Worm (Caenorhabditis elegans): ENCODE data around the gene col-142.

Gene col-142

ce11 chrV:6879490-6879889, 48.5 kb downstream of the col-142 start (continued):
- no peak for TF ChIP-seq Y53G8AR.9 (GFP tag; conservative IDR thresholded peaks at IDR 0.05)
- TF ChIP-seq tbx-9 (tag; optimal IDR thresholded peaks at IDR 0.05; ENCODE audit: borderline replicate concordance), result no peak
- TF ChIP-seq sea-2 (GFP tag; IDR thresholded peaks at IDR 0.05), result no peak
- TF ChIP-seq madf-10 (tag; optimal IDR thresholded peaks at IDR 0.05), result peak; percentile 44
- no peak for TF ChIP-seq Y79H2A.3 (GFP tag; conservative IDR thresholded peaks at IDR 0.05)
- no peak for TF ChIP-seq K11D2.4 (GFP tag; IDR thresholded peaks at IDR 0.05)
- TF ChIP-seq unc-62 (GFP tag; optimal IDR thresholded peaks at IDR 0.05), result no peak
- TF ChIP-seq fkh-3 (tag; optimal IDR thresholded peaks at IDR 0.05), result no peak
- TF ChIP-seq athp-1 (tag; optimal IDR thresholded peaks at IDR 0.05), result peak; percentile 45
- peak; percentile 66 for TF ChIP-seq lin-40 (tag; optimal IDR thresholded peaks at IDR 0.05)
- TF ChIP-seq mel-28 (tag; optimal IDR thresholded peaks at IDR 0.05; ENCODE audit: borderline replicate concordance), result no peak
- 0 out of 2 replicates have a peak, but pooled peaks have one; percentile 45 for TF ChIP-seq egl-18 (GFP tag; IDR thresholded peaks at IDR 0.05)
- no peak for TF ChIP-seq unc-130 (GFP tag; optimal IDR thresholded peaks at IDR 0.05)
- TF ChIP-seq repo-1 (tag; optimal IDR thresholded peaks at IDR 0.05), result peak; percentile 25
- TF ChIP-seq pbrm-1 (GFP tag; IDR thresholded peaks at IDR 0.05), result peak; percentile 60; the same call in 1 of the 2 replicates
- TF ChIP-seq F37B4.10 (GFP tag; IDR thresholded peaks at IDR 0.05), result no peak
- TF ChIP-seq ztf-3 (GFP tag; optimal IDR thresholded peaks at IDR 0.05), result no peak
- TF ChIP-seq lag-1 (GFP tag; IDR thresholded peaks at IDR 0.05), result no peak
- no peak for TF ChIP-seq Y53F4B.3 (GFP tag; IDR thresholded peaks at IDR 0.05)
- peak; percentile 17 for TF ChIP-seq lin-54 (GFP tag; optimal IDR thresholded peaks at IDR 0.05)
- no peak for TF ChIP-seq lsy-27 (tag; optimal IDR thresholded peaks at IDR 0.05; ENCODE audit: borderline replicate concordance, insufficient read depth)
- no peak for TF ChIP-seq nhr-80 (tag; optimal IDR thresholded peaks at IDR 0.05)
- TF ChIP-seq nfya-2 (GFP tag; IDR thresholded peaks at IDR 0.05), result no peak
- no peak for TF ChIP-seq ekl-4 (GFP tag; IDR thresholded peaks at IDR 0.05)
- TF ChIP-seq madf-6 (GFP tag; IDR thresholded peaks at IDR 0.05), result no peak
- no peak for TF ChIP-seq mxl-1 (tag; optimal IDR thresholded peaks at IDR 0.05)
- no peak for TF ChIP-seq madf-8 (GFP tag; conservative IDR thresholded peaks at IDR 0.05)
- no peak for TF ChIP-seq dpff-1 (tag; optimal IDR thresholded peaks at IDR 0.05)
- no peak for TF ChIP-seq let-526 (GFP tag; IDR thresholded peaks at IDR 0.05)
- TF ChIP-seq F33H1.4 (GFP tag; IDR thresholded peaks at IDR 0.05), result no peak
- TF ChIP-seq lin-26 (GFP tag; IDR thresholded peaks at IDR 0.05), result 0 out of 2 replicates have a peak, but pooled peaks have one; percentile 43
- TF ChIP-seq akir-1 (GFP tag; optimal IDR thresholded peaks at IDR 0.05), result no peak
- TF ChIP-seq F57A8.1 (GFP tag; optimal IDR thresholded peaks at IDR 0.05), result no peak
- TF ChIP-seq ztf-18 (tag; optimal IDR thresholded peaks at IDR 0.05), result peak; percentile 3
- no peak for TF ChIP-seq attf-6 (GFP tag; IDR thresholded peaks at IDR 0.05)
- TF ChIP-seq F57C9.4 (tag; optimal IDR thresholded peaks at IDR 0.05), result no peak
- peak; percentile 2 for TF ChIP-seq snpc-4 (GFP tag; optimal IDR thresholded peaks at IDR 0.05)
- peak in 2 of 4 experiments; percentile 48 for TF ChIP-seq snpc-4 (tag; optimal IDR thresholded peaks at IDR 0.05)
- TF ChIP-seq T26A5.8 (tag; optimal IDR thresholded peaks at IDR 0.05), result no peak
- no peak for TF ChIP-seq rpc-1 (optimal IDR thresholded peaks at IDR 0.05)
- TF ChIP-seq rpc-1 (tag; optimal IDR thresholded peaks at IDR 0.05), result no peak
- no peak for TF ChIP-seq ceh-40 (GFP tag; IDR thresholded peaks at IDR 0.05)
- no peak for TF ChIP-seq F52B5.7 (tag; optimal IDR thresholded peaks at IDR 0.05)
- no peak for TF ChIP-seq bed-1 (GFP tag; IDR thresholded peaks at IDR 0.05)
- TF ChIP-seq chd-7 (tag; optimal IDR thresholded peaks at IDR 0.05), result peak; percentile 57
- no peak for TF ChIP-seq cebp-1 (GFP tag; IDR thresholded peaks at IDR 0.05)
- TF ChIP-seq cebp-1 (tag; optimal IDR thresholded peaks at IDR 0.05), result peak; percentile 76
- TF ChIP-seq ztf-22 (GFP tag; optimal IDR thresholded peaks at IDR 0.05), result no peak
- TF ChIP-seq sptf-2 (GFP tag; optimal IDR thresholded peaks at IDR 0.05), result no peak
- TF ChIP-seq bed-2 (GFP tag; IDR thresholded peaks at IDR 0.05), result peak; percentile 40; the same call in 1 of the 2 replicates
- TF ChIP-seq atf-7 (tag; optimal IDR thresholded peaks at IDR 0.05), result no peak

All from whole organism, young adult.